Worm (Caenorhabditis elegans) whole organism, L4 larva: Measurements from ENCODE around the gene W08E12.9.

Experiments used
- D1046.2 ChIP-seq: fragments of 200-800 bp; sonication (Bioruptor generic); IDR thresholded peaks from 2 replicates; pipeline ENCODE4 v1.3.6; 2022; ENCODE audit warnings: missing genetic modification characterization, missing compliant biosample characterization
- F10B5.3 ChIP-seq: sonication (generic microtip); optimal IDR thresholded peaks from 2 replicates; lab custom pipeline; 2016; ENCODE audit warnings: mild to moderate bottlenecking, missing genetic modification characterization, missing compliant biosample characterization
- R02D3.7 ChIP-seq: fragments of 150-350 bp; sonication (generic microtip); optimal IDR thresholded peaks from 3 replicates; lab custom pipeline; 2014; ENCODE audit warnings: missing biosample characterization, missing genetic modification characterization
- T20F7.1 ChIP-seq: fragments of 200-800 bp; sonication (Bioruptor generic); optimal IDR thresholded peaks from 2 replicates; lab custom pipeline; 2018; ENCODE audit warnings: mild to moderate bottlenecking, missing genetic modification characterization, missing compliant biosample characterization
- T26A8.4 ChIP-seq: fragments of 200-800 bp; sonication (Bioruptor generic); IDR thresholded peaks from 2 replicates; pipeline ENCODE4 v1.3.6; 2022; ENCODE audit warnings: missing genetic modification characterization, missing compliant biosample characterization
- Y5F2A.4 ChIP-seq: fragments of 200-800 bp; sonication (Bioruptor generic); optimal IDR thresholded peaks from 2 replicates; lab custom pipeline; 2018; ENCODE audit warnings: mild to moderate bottlenecking, missing genetic modification characterization, missing compliant biosample characterization
- ZK546.5 ChIP-seq, 2 experiments: sonication (generic microtip); optimal IDR thresholded peaks; 2 replicates each; lab custom pipeline; 2017; ENCODE audit warnings: missing biosample characterization in 2 of 2, missing genetic modification characterization in 2 of 2
- aha-1 ChIP-seq: fragments of 150-350 bp; peaks from one replicate; lab custom pipeline; 2014; ENCODE audit warnings: missing biosample characterization, missing genetic modification characterization
- aly-2 ChIP-seq: sonication (generic microtip); optimal IDR thresholded peaks from 2 replicates; lab custom pipeline; 2018; ENCODE audit warnings: missing biosample characterization, missing genetic modification characterization
- arid-1 ChIP-seq: fragments of 200-800 bp; sonication (Bioruptor generic); conservative IDR thresholded peaks from 2 replicates; pipeline ENCODE4 v1.3.6; 2022; ENCODE audit warnings: missing genetic modification reagents, missing genetic modification characterization, missing compliant biosample characterization
- ceh-20 ChIP-seq: fragments of 200-800 bp; sonication (Bioruptor generic); IDR thresholded peaks from 2 replicates; pipeline ENCODE4 v1.3.6; 2022; ENCODE audit warnings: missing genetic modification reagents, missing genetic modification characterization, missing compliant biosample characterization
- ceh-28 ChIP-seq: fragments of 150-350 bp; optimal IDR thresholded peaks from 2 replicates; lab custom pipeline; 2014; ENCODE audit warnings: missing biosample characterization, missing genetic modification reagents, missing genetic modification characterization
- ceh-32 ChIP-seq: sonication (generic microtip); optimal IDR thresholded peaks from 2 replicates; lab custom pipeline; 2016; ENCODE audit warnings: mild to moderate bottlenecking, missing genetic modification characterization, missing compliant biosample characterization; ENCODE audit not compliant: poor library complexity
- ceh-62 ChIP-seq: sonication (generic microtip); optimal IDR thresholded peaks from 2 replicates; lab custom pipeline; 2017; ENCODE audit warnings: missing biosample characterization, missing genetic modification characterization
- ces-1 ChIP-seq: fragments of 150-350 bp; sonication (generic microtip); optimal IDR thresholded peaks from 4 replicates; lab custom pipeline; 2014; ENCODE audit warnings: missing biosample characterization, missing genetic modification reagents, missing genetic modification characterization
- cey-2 ChIP-seq: sonication (generic microtip); optimal IDR thresholded peaks from 3 replicates; lab custom pipeline; 2017; ENCODE audit warnings: missing genetic modification characterization, mild to moderate bottlenecking, missing compliant biosample characterization, antibody characterized with exemption, borderline replicate concordance; ENCODE audit not compliant: insufficient read depth
- ctbp-1 ChIP-seq: fragments of 200-800 bp; sonication (Bioruptor generic); IDR thresholded peaks from 2 replicates; pipeline ENCODE4 v1.3.6; 2022; ENCODE audit warnings: missing genetic modification reagents, missing genetic modification characterization, missing compliant biosample characterization
- daf-12 ChIP-seq: fragments of 150-350 bp; optimal IDR thresholded peaks from 2 replicates; lab custom pipeline; 2014; ENCODE audit warnings: missing biosample characterization, missing genetic modification reagents, missing genetic modification characterization
- daf-8 ChIP-seq: fragments of 200-800 bp; sonication (Bioruptor generic); IDR thresholded peaks from 2 replicates; pipeline ENCODE4 v1.3.6; 2022; ENCODE audit warnings: missing genetic modification characterization, missing compliant biosample characterization
- dpl-1 ChIP-seq: fragments of 150-350 bp; optimal IDR thresholded peaks from 2 replicates; lab custom pipeline; 2014; ENCODE audit warnings: missing biosample characterization, missing genetic modification reagents, missing genetic modification characterization
- egl-43 ChIP-seq: fragments of 200-800 bp; sonication (Bioruptor generic); IDR thresholded peaks from 2 replicates; pipeline ENCODE4 v1.3.6; 2022; ENCODE audit warnings: missing genetic modification reagents, missing genetic modification characterization, missing compliant biosample characterization
- fkh-10 ChIP-seq: fragments of 150-350 bp; optimal IDR thresholded peaks from 2 replicates; lab custom pipeline; 2014; ENCODE audit warnings: missing biosample characterization, missing genetic modification reagents, missing genetic modification characterization
- fos-1 ChIP-seq: fragments of 150-350 bp; optimal IDR thresholded peaks from 2 replicates; lab custom pipeline; 2014; ENCODE audit warnings: missing biosample characterization, missing genetic modification characterization
- gei-8 ChIP-seq: fragments of 200-800 bp; sonication (Bioruptor generic); optimal IDR thresholded peaks from 2 replicates; lab custom pipeline; 2018; ENCODE audit warnings: mild to moderate bottlenecking, missing genetic modification characterization, missing compliant biosample characterization
- lim-7 ChIP-seq: fragments of 200-800 bp; sonication (Bioruptor generic); IDR thresholded peaks from 2 replicates; pipeline ENCODE4 v1.3.6; 2022; ENCODE audit warnings: missing genetic modification characterization, missing compliant biosample characterization
- lin-1 ChIP-seq: fragments of 200-800 bp; sonication (Bioruptor generic); IDR thresholded peaks from 2 replicates; pipeline ENCODE4 v1.3.6; 2022; ENCODE audit warnings: missing genetic modification reagents, missing genetic modification characterization, missing compliant biosample characterization
- lin-13 ChIP-seq: fragments of 150-350 bp; optimal IDR thresholded peaks from 2 replicates; lab custom pipeline; 2014; ENCODE audit warnings: missing biosample characterization, missing genetic modification reagents, missing genetic modification characterization
- lin-38 ChIP-seq: fragments of 200-800 bp; sonication (Bioruptor generic); IDR thresholded peaks from 2 replicates; pipeline ENCODE4 v1.3.6; 2022; ENCODE audit warnings: missing genetic modification reagents, missing genetic modification characterization, missing compliant biosample characterization
- mdt-29 ChIP-seq: fragments of 200-800 bp; sonication (Bioruptor generic); IDR thresholded peaks from 2 replicates; pipeline ENCODE4 v1.3.6; 2022; ENCODE audit warnings: missing genetic modification reagents, missing genetic modification characterization, missing compliant biosample characterization
- nhr-10 ChIP-seq: fragments of 150-350 bp; optimal IDR thresholded peaks from 2 replicates; lab custom pipeline; 2014; ENCODE audit warnings: missing biosample characterization, missing genetic modification characterization
- nhr-11 ChIP-seq: fragments of 150-350 bp; optimal IDR thresholded peaks from 2 replicates; lab custom pipeline; 2014; ENCODE audit warnings: missing biosample characterization, missing genetic modification characterization
- nhr-111 ChIP-seq: fragments of 200-800 bp; sonication (Bioruptor generic); optimal IDR thresholded peaks from 2 replicates; lab custom pipeline; 2018; ENCODE audit warnings: mild to moderate bottlenecking, missing genetic modification characterization, missing compliant biosample characterization
- nhr-76 ChIP-seq: fragments of 150-350 bp; optimal IDR thresholded peaks from 2 replicates; lab custom pipeline; 2014; ENCODE audit warnings: missing biosample characterization, missing genetic modification characterization
- pha-4 ChIP-seq, 2 experiments: fragments of 150-350 bp in 1 of 2; fragments of 200-800 bp in 1 of 2; sonication (Bioruptor generic) in 1 of 2; IDR thresholded peaks in 1 of 2; optimal IDR thresholded peaks in 1 of 2; 2 replicates each; pipeline versions ENCODE4 v1.3.6 to Lab custom; 2014 to 2022; ENCODE audit warnings: missing genetic modification characterization in 2 of 2, missing genetic modification reagents in 2 of 2, missing biosample characterization in 1 of 2, missing compliant biosample characterization in 1 of 2
- sdz-12 ChIP-seq: fragments of 200-800 bp; sonication (Bioruptor generic); optimal IDR thresholded peaks from 2 replicates; lab custom pipeline; 2018; ENCODE audit warnings: mild to moderate bottlenecking, missing genetic modification characterization, missing compliant biosample characterization
- set-16 ChIP-seq: fragments of 200-800 bp; sonication (Bioruptor generic); IDR thresholded peaks from 2 replicates; pipeline ENCODE4 v1.3.6; 2022; ENCODE audit warnings: missing genetic modification reagents, missing genetic modification characterization, missing compliant biosample characterization
- snpc-1.2 ChIP-seq: fragments of 200-800 bp; sonication (Bioruptor generic); IDR thresholded peaks from 2 replicates; pipeline ENCODE4 v1.3.6; 2022; ENCODE audit warnings: missing genetic modification reagents, missing genetic modification characterization, missing compliant biosample characterization
- spr-1 ChIP-seq: sonication (generic microtip); optimal IDR thresholded peaks from 2 replicates; lab custom pipeline; 2016; ENCODE audit warnings: mild to moderate bottlenecking, missing genetic modification characterization, missing compliant biosample characterization
- tag-97 ChIP-seq: fragments of 200-800 bp; sonication (Bioruptor generic); IDR thresholded peaks from 2 replicates; pipeline ENCODE4 v1.3.6; 2022; ENCODE audit warnings: missing genetic modification characterization, missing compliant biosample characterization
- tra-1 ChIP-seq: fragments of 200-800 bp; sonication (Bioruptor generic); IDR thresholded peaks from 2 replicates; pipeline ENCODE4 v1.3.6; 2022; ENCODE audit warnings: missing genetic modification reagents, missing genetic modification characterization, missing compliant biosample characterization
- unc-62 ChIP-seq, 3 experiments: fragments of 150-350 bp in 1 of 3; sonication (generic microtip); optimal IDR thresholded peaks in 2 of 3; peaks in 1 of 3; 1 replicate in 1 of 3; 2 replicates in 2 of 3; lab custom pipeline; 2014 to 2017; ENCODE audit warnings: missing biosample characterization in 3 of 3, missing genetic modification characterization in 3 of 3, missing genetic modification reagents in 3 of 3, missing genotype in 1 of 3
- zag-1 ChIP-seq: fragments of 150-350 bp; optimal IDR thresholded peaks from 2 replicates; lab custom pipeline; 2014; ENCODE audit warnings: missing biosample characterization, missing genetic modification characterization
- zfp-2 ChIP-seq: sonication (generic microtip); optimal IDR thresholded peaks from 2 replicates; lab custom pipeline; 2016; ENCODE audit warnings: mild to moderate bottlenecking, missing genetic modification characterization, missing compliant biosample characterization
- zfp-3 ChIP-seq: fragments of 200-800 bp; sonication (Bioruptor generic); conservative IDR thresholded peaks from 2 replicates; pipeline ENCODE4 v1.3.6; 2022; ENCODE audit warnings: missing genetic modification reagents, missing genetic modification characterization, missing compliant biosample characterization
- zip-2 ChIP-seq: fragments of 150-350 bp; optimal IDR thresholded peaks from 2 replicates; lab custom pipeline; 2014; ENCODE audit warnings: missing biosample characterization, missing genetic modification characterization
- ztf-11 ChIP-seq: fragments of 150-350 bp; optimal IDR thresholded peaks from 2 replicates; lab custom pipeline; 2014; ENCODE audit warnings: missing biosample characterization, missing genetic modification characterization

W08E12.9 gene

ce11 chrIV:3338676-3339075, 31.3 kb upstream of the W08E12.9 start, which contains the start of gene hrpa-1 (continued):
- TF ChIP-seq mdt-29 (GFP tag; lab: Robert Waterston, UW) (no peak), cey-2 (tag; lab: Kevin White, UChicago) (no peak), fkh-10 (GFP tag; lab: Kevin White, UChicago) (peak; percentile 63), aly-2 (tag; lab: Kevin White, UChicago) (no peak), F10B5.3 (tag; lab: Kevin White, UChicago) (no peak)

DNA sequence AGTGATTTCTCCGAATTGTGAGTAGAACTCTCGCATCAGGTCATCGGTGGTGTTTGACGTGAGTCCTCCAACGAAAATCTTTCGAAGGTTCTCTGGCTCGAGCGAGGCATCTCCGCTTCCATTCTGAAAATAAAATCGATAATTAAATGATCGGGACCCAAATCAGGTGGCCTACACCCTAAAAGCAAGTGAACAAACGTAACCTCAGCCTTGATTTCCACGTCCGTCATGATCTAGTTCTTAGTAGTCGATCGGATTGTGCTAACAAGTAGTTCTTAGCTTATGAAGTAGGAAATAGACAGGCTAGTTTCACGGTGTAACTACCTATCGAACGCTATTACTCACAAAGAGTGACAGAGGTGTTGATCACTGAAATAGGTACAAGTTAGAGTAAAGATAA, 30.8 kb upstream of the W08E12.9 start:
- peak; percentile 68; the same call in 1 of the 2 replicates for TF ChIP-seq lin-1
- TF ChIP-seq arid-1: 0 out of 2 replicates have a peak, but pooled peaks have one; percentile 4
- peak; percentile 8 for TF ChIP-seq ceh-28
- TF ChIP-seq Y5F2A.4: peak; percentile 27
- peak; percentile 66 for TF ChIP-seq ctbp-1 (GFP tag; lab: Robert Waterston, UW)
- TF ChIP-seq egl-43 (GFP tag; lab: Robert Waterston, UW): 0 out of 2 replicates have a peak, but pooled peaks have one; percentile 16
- TF ChIP-seq ceh-20 (GFP tag; lab: Robert Waterston, UW): no peak
- TF ChIP-seq fos-1 (tag; lab: Kevin White, UChicago): no peak
- peak; percentile 63; the same call in 1 of the 2 replicates for TF ChIP-seq lim-7 (GFP tag; lab: Robert Waterston, UW)
- 0 out of 2 replicates have a peak, but pooled peaks have one; percentile 32 for TF ChIP-seq lin-38
- 0 out of 2 replicates have a peak, but pooled peaks have one; percentile 26 for TF ChIP-seq snpc-1.2 (GFP tag; lab: Robert Waterston, UW)
- no peak for TF ChIP-seq nhr-76 (tag; lab: Kevin White, UChicago)

- TF ChIP-seq T20F7.1: no peak
- TF ChIP-seq D1046.2 (GFP tag; lab: Robert Waterston, UW): no peak
- TF ChIP-seq ceh-32 (tag; lab: Kevin White, UChicago): no peak
- no peak for TF ChIP-seq tag-97 (GFP tag; lab: Robert Waterston, UW)
- TF ChIP-seq zfp-3 (GFP tag; lab: Robert Waterston, UW): no peak
- no peak for TF ChIP-seq lin-1
- TF ChIP-seq tra-1: no peak
- TF ChIP-seq snpc-1.2 (GFP tag; lab: Robert Waterston, UW): no peak
- no peak for TF ChIP-seq zag-1 (tag; lab: Kevin White, UChicago)
- no peak for TF ChIP-seq T26A8.4 (GFP tag; lab: Robert Waterston, UW)
- TF ChIP-seq mdt-29 (GFP tag; lab: Robert Waterston, UW): no peak
- no peak for TF ChIP-seq gei-8 (GFP tag; lab: Kevin White, UChicago)
- TF ChIP-seq dpl-1 (GFP tag; lab: Kevin White, UChicago): no peak
- no peak for TF ChIP-seq nhr-11 (tag; lab: Kevin White, UChicago)
- TF ChIP-seq lin-13: no peak
- TF ChIP-seq ces-1 (GFP tag; lab: Kevin White, UChicago): no peak
- TF ChIP-seq R02D3.7 (tag; lab: Kevin White, UChicago): no peak
- TF ChIP-seq fkh-10 (GFP tag; lab: Kevin White, UChicago): no peak
- peak; percentile 61; the same call in 1 of the 2 replicates for TF ChIP-seq egl-43 (GFP tag; lab: Robert Waterston, UW)
- no peak for TF ChIP-seq ceh-20 (GFP tag; lab: Robert Waterston, UW)
- TF ChIP-seq zfp-2 (tag; lab: Kevin White, UChicago): no peak
- no peak for TF ChIP-seq nhr-10 (tag; lab: Kevin White, UChicago)
- TF ChIP-seq ZK546.5 (tag; optimal IDR thresholded peaks at IDR 0.05; lab: Kevin White, UChicago): no peak
- no peak for TF ChIP-seq zip-2
- no peak for TF ChIP-seq ceh-62 (tag; lab: Kevin White, UChicago)
- no peak for TF ChIP-seq ztf-11
- no peak for TF ChIP-seq spr-1 (tag; lab: Kevin White, UChicago)
- TF ChIP-seq sdz-12 (GFP tag; lab: Kevin White, UChicago): peak; percentile 26
- peak; percentile 75; the same call in 1 of the 2 replicates for TF ChIP-seq pha-4 (GFP tag; IDR thresholded peaks at IDR 0.05; lab: Robert Waterston, UW)
- TF ChIP-seq pha-4 (tag; optimal IDR thresholded peaks at IDR 0.05; lab: Kevin White, UChicago): no peak
- no peak for TF ChIP-seq daf-12 (tag; lab: Kevin White, UChicago)
- TF ChIP-seq nhr-111 (GFP tag; lab: Kevin White, UChicago): no peak
- no peak for TF ChIP-seq daf-8 (GFP tag; lab: Robert Waterston, UW)
- TF ChIP-seq set-16 (GFP tag; lab: Robert Waterston, UW): peak; percentile 99
- TF ChIP-seq aha-1: peak; percentile 24
- peak in 1 of 2 experiments; percentile 9 for TF ChIP-seq unc-62 (GFP tag; optimal IDR thresholded peaks at IDR 0.05 in 1 of 2; lab: Kevin White, UChicago)
- TF ChIP-seq unc-62 (tag; optimal IDR thresholded peaks at IDR 0.05; lab: Kevin White, UChicago): no peak
- TF ChIP-seq nhr-76 (tag; lab: Kevin White, UChicago): no peak
These were observed 29.9 kb upstream of the W08E12.9 start for ce11 chrIV:3337275-3337674.
